Worm (Caenorhabditis elegans) whole organism, L3 larva: Measurements from ENCODE around the gene plep-1.

Source experiments
- R02D3.7 ChIP-seq: fragments of 150-350 bp; optimal IDR thresholded peaks from 2 replicates; lab custom pipeline; 2014; ENCODE audit warnings: missing biosample characterization, missing genetic modification characterization
- ceh-16 ChIP-seq: sonication (generic microtip); optimal IDR thresholded peaks from 2 replicates; lab custom pipeline; 2017; ENCODE audit warnings: missing biosample characterization, missing genetic modification characterization
- ceh-9 ChIP-seq: sonication (generic microtip); optimal IDR thresholded peaks from 2 replicates; lab custom pipeline; 2018; ENCODE audit warnings: missing biosample characterization, missing genetic modification characterization
- egl-27 ChIP-seq: sonication (generic microtip); optimal IDR thresholded peaks from 4 replicates; lab custom pipeline; 2017; ENCODE audit warnings: missing biosample characterization, missing genetic modification reagents, missing genetic modification characterization
- egl-5 ChIP-seq: fragments of 150-350 bp; optimal IDR thresholded peaks from 2 replicates; lab custom pipeline; 2017; ENCODE audit warnings: missing biosample characterization, missing genetic modification reagents, missing genetic modification characterization, inconsistent platforms
- elt-1 ChIP-seq: fragments of 150-350 bp; optimal IDR thresholded peaks from 2 replicates; lab custom pipeline; 2014; ENCODE audit warnings: missing biosample characterization, missing genetic modification characterization
- elt-2 ChIP-seq: sonication (generic microtip); optimal IDR thresholded peaks from 2 replicates; lab custom pipeline; 2016; ENCODE audit warnings: missing genetic modification reagents, mild to moderate bottlenecking, missing genetic modification characterization, missing compliant biosample characterization
- elt-3 ChIP-seq, 3 experiments: fragments of 150-350 bp in 1 of 3; sonication (generic microtip) in 2 of 3; optimal IDR thresholded peaks; 2 replicates in 2 of 3; 4 replicates in 1 of 3; lab custom pipeline; 2014 to 2017; ENCODE audit warnings: missing biosample characterization in 3 of 3, missing genetic modification characterization in 3 of 3
- eor-1 ChIP-seq, 2 experiments: fragments of 150-350 bp; optimal IDR thresholded peaks; 2 replicates each; lab custom pipeline; 2014 to 2018; ENCODE audit warnings: missing biosample characterization in 2 of 2, missing genetic modification characterization in 2 of 2
- fkh-10 ChIP-seq: sonication (generic microtip); optimal IDR thresholded peaks from 2 replicates; lab custom pipeline; 2017; ENCODE audit warnings: missing biosample characterization, missing genetic modification reagents, missing genetic modification characterization
- fkh-2 ChIP-seq: fragments of 150-350 bp; optimal IDR thresholded peaks from 2 replicates; lab custom pipeline; 2014; ENCODE audit warnings: missing biosample characterization, missing genetic modification reagents, missing genetic modification characterization
- fos-1 ChIP-seq: fragments of 150-350 bp; optimal IDR thresholded peaks from 2 replicates; lab custom pipeline; 2014; ENCODE audit warnings: missing biosample characterization, missing genetic modification characterization
- hmg-11 ChIP-seq: sonication (generic microtip); optimal IDR thresholded peaks from 2 replicates; lab custom pipeline; 2016; ENCODE audit warnings: missing genetic modification characterization, missing compliant biosample characterization
- jun-1 ChIP-seq: fragments of 150-350 bp; optimal IDR thresholded peaks from 2 replicates; lab custom pipeline; 2014; ENCODE audit warnings: missing biosample characterization, missing genetic modification reagents, missing genetic modification characterization
- lin-39 ChIP-seq: fragments of 150-350 bp; optimal IDR thresholded peaks from 2 replicates; lab custom pipeline; 2018; ENCODE audit warnings: missing biosample characterization, missing genetic modification reagents, missing genetic modification characterization
- mdl-1 ChIP-seq: fragments of 150-350 bp; optimal IDR thresholded peaks from 2 replicates; lab custom pipeline; 2014; ENCODE audit warnings: missing biosample characterization, missing genetic modification characterization
- mml-1 ChIP-seq: fragments of 150-350 bp; sonication (generic microtip); optimal IDR thresholded peaks from 3 replicates; lab custom pipeline; 2014; ENCODE audit warnings: missing biosample characterization, missing genetic modification characterization
- nfya-1 ChIP-seq: sonication (generic microtip); optimal IDR thresholded peaks from 2 replicates; lab custom pipeline; 2017; ENCODE audit warnings: missing genetic modification characterization, mild to moderate bottlenecking, missing compliant biosample characterization, antibody characterized with exemption, moderate library complexity; ENCODE audit not compliant: insufficient read depth
- nhr-11 ChIP-seq: fragments of 150-350 bp; optimal IDR thresholded peaks from 2 replicates; lab custom pipeline; 2014; ENCODE audit warnings: missing biosample characterization, missing genetic modification characterization
- nhr-23 ChIP-seq: fragments of 150-350 bp; optimal IDR thresholded peaks from 2 replicates; lab custom pipeline; 2014; ENCODE audit warnings: missing biosample characterization, missing genetic modification reagents, missing genetic modification characterization
- nhr-25 ChIP-seq: sonication (generic microtip); optimal IDR thresholded peaks from 2 replicates; lab custom pipeline; 2017; ENCODE audit warnings: missing biosample characterization, missing genetic modification characterization
- nhr-67 ChIP-seq: fragments of 150-350 bp; optimal IDR thresholded peaks from 2 replicates; lab custom pipeline; 2014; ENCODE audit warnings: missing biosample characterization, missing genetic modification characterization
- nhr-76 ChIP-seq: fragments of 150-350 bp; sonication (generic microtip); optimal IDR thresholded peaks from 5 replicates; lab custom pipeline; 2014; ENCODE audit warnings: missing biosample characterization, missing genetic modification characterization
- nhr-77 ChIP-seq: fragments of 150-350 bp; optimal IDR thresholded peaks from 2 replicates; lab custom pipeline; 2014; ENCODE audit warnings: missing biosample characterization, missing genetic modification characterization
- pha-4 ChIP-seq: fragments of 150-350 bp; optimal IDR thresholded peaks from 2 replicates; lab custom pipeline; 2014; ENCODE audit warnings: missing biosample characterization, missing genetic modification reagents, missing genetic modification characterization
- pqm-1 ChIP-seq: fragments of 150-350 bp; optimal IDR thresholded peaks from 2 replicates; lab custom pipeline; 2017; ENCODE audit warnings: missing biosample characterization, missing genetic modification characterization, inconsistent platforms
- skn-1 ChIP-seq: fragments of 150-350 bp; optimal IDR thresholded peaks from 2 replicates; lab custom pipeline; 2014; ENCODE audit warnings: missing biosample characterization, missing genetic modification characterization
- unc-39 ChIP-seq: sonication (generic microtip); optimal IDR thresholded peaks from 4 replicates; lab custom pipeline; 2017; ENCODE audit warnings: missing biosample characterization, missing genetic modification characterization
- unc-62 ChIP-seq: fragments of 150-350 bp; sonication (generic microtip); optimal IDR thresholded peaks from 4 replicates; lab custom pipeline; 2014; ENCODE audit warnings: missing biosample characterization, missing genetic modification reagents, missing genetic modification characterization
- zag-1 ChIP-seq: fragments of 150-350 bp; optimal IDR thresholded peaks from 2 replicates; lab custom pipeline; 2014; ENCODE audit warnings: missing biosample characterization, missing genetic modification characterization
- ztf-11 ChIP-seq: fragments of 150-350 bp; optimal IDR thresholded peaks from 2 replicates; lab custom pipeline; 2014; ENCODE audit warnings: missing biosample characterization, missing genetic modification characterization
- ztf-4 ChIP-seq: fragments of 150-350 bp; optimal IDR thresholded peaks from 2 replicates; lab custom pipeline; 2014; ENCODE audit warnings: missing biosample characterization, missing genetic modification characterization

plep-1 gene

DNA sequence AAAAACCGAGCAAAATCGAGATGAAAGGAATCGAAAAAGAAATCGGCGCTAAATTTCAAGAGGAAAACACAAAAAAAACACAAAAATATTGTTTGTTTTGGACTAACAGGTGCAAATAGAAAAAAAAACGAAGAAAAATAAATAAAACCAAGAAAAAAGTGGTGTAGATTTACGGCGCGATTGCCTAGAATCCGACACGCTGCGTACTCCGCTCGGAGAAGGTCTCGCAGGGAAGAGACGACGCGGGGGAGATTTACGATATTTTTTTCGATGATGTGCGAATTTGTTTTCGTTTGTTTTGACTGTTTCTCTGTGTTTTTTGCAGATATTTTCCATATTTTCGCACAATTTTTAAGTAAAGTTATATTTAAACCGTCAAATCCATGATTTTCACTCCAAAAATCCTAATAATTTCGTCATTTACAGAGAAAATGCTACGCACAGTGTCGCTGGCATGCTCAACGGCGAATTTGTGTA lies 12.8 kb downstream of the plep-1 start, which contains the start of gene sco-1 (continued):
- peak; percentile 95 for TF ChIP-seq lin-39 (tag; lab: Kevin White, UChicago)
- TF ChIP-seq ceh-16 (tag; lab: Kevin White, UChicago): peak; percentile 56
- TF ChIP-seq nhr-25 (tag; lab: Kevin White, UChicago): peak; percentile 88
- peak; percentile 28 for TF ChIP-seq nhr-77 (tag; lab: Kevin White, UChicago)
- TF ChIP-seq unc-39 (tag; lab: Kevin White, UChicago): no peak
- peak; percentile 98 for TF ChIP-seq nhr-23
- TF ChIP-seq pqm-1 (tag; lab: Kevin White, UChicago): peak; percentile 87
- TF ChIP-seq, all 47 proteins: peak for 33

DNA sequence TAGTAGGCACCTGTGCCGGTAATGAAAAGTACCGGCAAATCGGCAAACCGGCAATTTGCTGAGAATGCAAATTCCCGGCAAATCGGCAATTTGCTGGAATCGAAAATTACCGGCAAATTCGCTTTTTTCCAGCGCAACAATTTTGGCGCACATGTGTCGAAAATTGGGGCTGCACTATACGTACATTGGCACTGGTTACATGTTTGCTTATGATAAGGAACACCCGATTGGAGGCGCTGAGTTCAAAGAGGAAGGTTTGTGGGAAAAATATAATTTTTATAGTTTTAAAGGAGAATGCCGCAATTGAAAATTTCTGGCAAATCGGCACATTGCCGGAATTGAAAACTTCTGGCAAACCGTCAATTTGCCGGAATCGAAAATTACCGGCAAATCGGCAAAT lies 14.8 kb downstream of the plep-1 start:
- no peak for TF ChIP-seq pqm-1 (tag; lab: Kevin White, UChicago)
- TF ChIP-seq elt-2 (tag; lab: Kevin White, UChicago): peak; percentile 53

DNA sequence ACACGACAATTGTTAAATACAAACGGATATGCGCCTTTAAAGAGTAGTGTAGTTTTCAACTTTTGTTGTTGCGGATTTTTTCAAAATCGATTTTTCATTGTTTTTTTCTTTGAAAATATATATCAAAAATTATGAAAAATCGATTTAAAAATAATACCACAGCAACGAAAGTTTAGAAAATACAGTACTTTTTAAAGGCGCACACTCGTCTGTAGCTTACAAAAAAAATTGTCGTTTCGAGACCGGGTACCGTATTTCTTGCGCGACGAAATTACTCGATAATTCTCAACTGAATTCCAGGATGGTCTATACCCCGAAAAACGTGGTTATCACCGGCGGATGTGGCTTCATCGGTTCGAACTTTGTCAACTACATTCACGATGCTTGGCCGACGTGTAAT lies 17.2 kb downstream of the plep-1 start, which contains the start of gene rml-4:
TSS of gene rml-4 (plus strand) at position 301 of the 400 bp plus-strand sequence.
- TF ChIP-seq hmg-11 (no peak), ztf-4 (tag; lab: Kevin White, UChicago) (no peak), nhr-23 (no peak), nfya-1 (tag; lab: Kevin White, UChicago) (no peak), lin-39 (tag; lab: Kevin White, UChicago) (no peak), skn-1 (tag; lab: Kevin White, UChicago) (no peak), zag-1 (tag; lab: Kevin White, UChicago) (no peak), elt-3 (tag; optimal IDR thresholded peaks at IDR 0.05; lab: Kevin White, UChicago) (no peak), R02D3.7 (tag; lab: Kevin White, UChicago) (no peak), egl-27 (no peak), ztf-11 (tag; lab: Kevin White, UChicago) (no peak), fos-1 (tag; lab: Kevin White, UChicago) (no peak), ceh-9 (no peak), mml-1 (tag; lab: Kevin White, UChicago) (no peak), nhr-76 (tag; lab: Kevin White, UChicago) (no peak)
- TF ChIP-seq, all 47 proteins: peak for 0

DNA sequence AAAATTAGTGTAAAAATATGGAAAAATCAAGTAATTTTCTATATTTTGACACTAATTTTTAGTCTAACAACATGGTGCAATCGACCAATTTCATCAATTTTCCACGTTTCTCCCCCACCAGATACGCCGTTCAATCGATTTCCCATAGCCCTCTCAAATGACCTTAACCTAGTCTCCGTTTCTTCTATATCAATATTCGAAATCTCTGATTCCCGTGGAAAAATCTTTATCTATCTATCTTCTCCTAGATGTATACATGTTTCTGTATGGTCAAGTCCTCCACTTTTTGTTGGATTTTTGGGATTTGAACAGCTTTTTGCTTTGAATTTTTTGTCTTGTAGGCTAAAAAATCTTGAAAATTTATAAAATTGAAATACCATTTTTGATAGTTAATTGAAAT lies 17.8 kb downstream of the plep-1 start:
- TF ChIP-seq elt-1 (tag; lab: Kevin White, UChicago) (peak; percentile 84), eor-1 (tag; optimal IDR thresholded peaks at IDR 0.05; lab: Kevin White, UChicago) (no peak), mdl-1 (tag; lab: Kevin White, UChicago) (no peak), unc-62 (GFP tag; lab: Kevin White, UChicago) (no peak), nhr-23 (peak; percentile 70), fkh-2 (tag; lab: Kevin White, UChicago) (no peak), ceh-16 (tag; lab: Kevin White, UChicago) (no peak), jun-1 (no peak), nhr-76 (tag; lab: Kevin White, UChicago) (no peak), nhr-11 (tag; lab: Kevin White, UChicago) (no peak), ztf-11 (tag; lab: Kevin White, UChicago) (no peak), ceh-9 (no peak), fos-1 (tag; lab: Kevin White, UChicago) (no peak), nhr-77 (tag; lab: Kevin White, UChicago) (no peak), nhr-25 (tag; lab: Kevin White, UChicago) (no peak)
- TF ChIP-seq, all 47 proteins: peak for 2

DNA sequence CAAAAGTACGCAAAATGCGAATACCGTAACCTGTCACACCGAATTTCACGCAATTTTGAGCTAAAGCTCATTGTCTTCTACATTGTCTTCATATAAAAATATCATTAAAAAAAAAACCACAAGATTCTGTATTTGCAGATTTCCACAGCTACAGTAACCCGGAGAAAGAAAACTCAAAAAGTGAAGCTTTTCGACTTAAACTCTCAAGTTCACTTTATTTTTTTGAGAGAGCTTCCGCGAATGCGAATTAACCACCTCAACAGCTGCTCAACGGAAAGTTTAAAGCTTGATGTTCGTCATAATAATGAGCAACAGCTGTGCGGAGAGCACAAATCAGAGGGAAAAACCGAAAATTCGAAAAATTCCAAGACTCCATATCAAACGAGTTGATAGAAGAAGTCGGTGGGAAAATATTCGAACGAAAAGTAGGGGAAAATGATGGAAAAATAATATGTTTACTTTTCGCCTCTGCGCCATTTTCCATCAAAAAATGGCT lies 18.9 kb downstream of the plep-1 start:
- TF ChIP-seq pha-4 (tag; lab: Kevin White, UChicago) (peak; percentile 36), nhr-67 (tag; lab: Kevin White, UChicago) (no peak)

DNA sequence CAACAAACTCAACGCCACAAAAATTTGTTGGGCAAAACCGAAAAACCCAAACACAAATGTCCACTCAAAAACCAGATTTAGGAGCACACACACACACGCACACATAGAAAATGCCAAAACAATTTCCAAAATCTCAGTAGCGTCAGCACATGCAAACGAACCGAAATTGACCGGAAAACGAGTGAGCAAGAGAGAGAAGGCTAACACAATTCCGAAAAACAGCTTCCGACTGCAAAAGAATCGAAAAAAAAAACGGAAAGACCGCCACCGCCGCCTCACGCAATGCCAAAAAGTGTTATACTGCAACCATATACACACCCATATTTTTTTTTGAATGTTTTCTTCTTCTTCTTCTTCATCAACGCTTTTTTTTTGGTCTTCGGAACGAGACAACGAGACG lies 20.2 kb downstream of the plep-1 start:
- peak; percentile 37 for TF ChIP-seq fkh-10 (GFP tag; lab: Kevin White, UChicago)
- TF ChIP-seq egl-5 (tag; lab: Kevin White, UChicago): no peak
